Fruit fly (Drosophila melanogaster): ENCODE data around the gene CG12236.
A peak's percentile ranks its signal among the peaks of the same experiment; 100 is the strongest.

CG12236 gene

dm6 chrX:5886764-5887555 is 21.0 kb upstream of the CG12236 start (continued):
- no peak for TF ChIP-seq NK7.1 (GFP tag; optimal IDR thresholded peaks at IDR 0.05)
- no peak for TF ChIP-seq CG30020 (tag; optimal IDR thresholded peaks at IDR 0.05)
- no peak for TF ChIP-seq so (GFP tag; IDR thresholded peaks at IDR 0.05)
- no peak for TF ChIP-seq Awh (GFP tag; IDR thresholded peaks at IDR 0.05)
- peak; percentile 5 for TF ChIP-seq CG10267 (tag; optimal IDR thresholded peaks at IDR 0.05)
- TF ChIP-seq ara (GFP tag; IDR thresholded peaks at IDR 0.05), result peak; percentile 60
- no peak for TF ChIP-seq Ssrp (tag; optimal IDR thresholded peaks at IDR 0.05)
- TF ChIP-seq z (GFP tag; IDR thresholded peaks at IDR 0.05), result no peak; the same call in 2 of the 3 replicates
- no peak for TF ChIP-seq btn (GFP tag; optimal IDR thresholded peaks at IDR 0.05)
- TF ChIP-seq tin (GFP tag; optimal IDR thresholded peaks at IDR 0.05), result peak; percentile 29
- no peak for TF ChIP-seq slp2 (GFP tag; optimal IDR thresholded peaks at IDR 0.05)
- TF ChIP-seq sr (GFP tag; IDR thresholded peaks at IDR 0.05), result peak; percentile 46; the same call in 2 of the 3 replicates
- no peak for TF ChIP-seq Meics (GFP tag; optimal IDR thresholded peaks at IDR 0.05)
- no peak for TF ChIP-seq Deaf1 (tag; optimal IDR thresholded peaks at IDR 0.05)
- no peak for TF ChIP-seq br (optimal IDR thresholded peaks at IDR 0.05)
- TF ChIP-seq Sox102F (GFP tag; optimal IDR thresholded peaks at IDR 0.05), result no peak
- TF ChIP-seq kni (GFP tag; optimal IDR thresholded peaks at IDR 0.05), result peak; percentile 64
- no peak for TF ChIP-seq kah (GFP tag; optimal IDR thresholded peaks at IDR 0.05)
- TF ChIP-seq Ptx1 (GFP tag; IDR thresholded peaks at IDR 0.05), result peak; percentile 17; the same call in 1 of the 2 replicates
- TF ChIP-seq her (GFP tag; optimal IDR thresholded peaks at IDR 0.05), result peak; percentile 6
- TF ChIP-seq exex (tag; optimal IDR thresholded peaks at IDR 0.05), result no peak
- TF ChIP-seq NFAT (GFP tag; IDR thresholded peaks at IDR 0.05), result no peak
- TF ChIP-seq CG12104 (GFP tag; optimal IDR thresholded peaks at IDR 0.05), result no peak
- TF ChIP-seq CG9727 (GFP tag; optimal IDR thresholded peaks at IDR 0.05), result peak; percentile 14
- no peak for TF ChIP-seq CG10431 (GFP tag; optimal IDR thresholded peaks at IDR 0.05)
- TF ChIP-seq dmrt11E (tag; optimal IDR thresholded peaks at IDR 0.05), result peak; percentile 63
- no peak for TF ChIP-seq ash1 (GFP tag; optimal IDR thresholded peaks at IDR 0.05)
- no peak for TF ChIP-seq CG12071 (GFP tag; optimal IDR thresholded peaks at IDR 0.05)
- no peak for TF ChIP-seq pb (GFP tag; optimal IDR thresholded peaks at IDR 0.05)
- TF ChIP-seq Optix (GFP tag; IDR thresholded peaks at IDR 0.05), result 0 out of 3 replicates have a peak, but pooled peaks have one; percentile 19
- TF ChIP-seq disco-r (GFP tag; optimal IDR thresholded peaks at IDR 0.05), result no peak
- TF ChIP-seq CG7928 (GFP tag; optimal IDR thresholded peaks at IDR 0.05), result no peak
- TF ChIP-seq pho (GFP tag; optimal IDR thresholded peaks at IDR 0.05), result no peak
- TF ChIP-seq Atf6 (GFP tag; IDR thresholded peaks at IDR 0.05), result no peak
- no peak for TF ChIP-seq CG12942 (GFP tag; optimal IDR thresholded peaks at IDR 0.05)
- TF ChIP-seq knrl (GFP tag; IDR thresholded peaks at IDR 0.05; ENCODE audit: partially characterized antibody), result no peak
- TF ChIP-seq Xbp1 (GFP tag; optimal IDR thresholded peaks at IDR 0.05), result peak; percentile 30
- no peak for TF ChIP-seq CG14965 (GFP tag; optimal IDR thresholded peaks at IDR 0.05; ENCODE audit: borderline replicate concordance)
- no peak for TF ChIP-seq cas (GFP tag; IDR thresholded peaks at IDR 0.05)
- TF ChIP-seq ap (GFP tag; IDR thresholded peaks at IDR 0.05), result no peak
- no peak for TF ChIP-seq esg (GFP tag; conservative IDR thresholded peaks at IDR 0.05)
- no peak for TF ChIP-seq Six4 (GFP tag; optimal IDR thresholded peaks at IDR 0.05)
- TF ChIP-seq CG11696 (GFP tag; IDR thresholded peaks at IDR 0.05), result no peak
- TF ChIP-seq Lim3 (GFP tag; IDR thresholded peaks at IDR 0.05), result no peak
- peak; percentile 84 for TF ChIP-seq yki (optimal IDR thresholded peaks at IDR 0.05)
- no peak for TF ChIP-seq HLH3B (GFP tag; IDR thresholded peaks at IDR 0.05)
- TF ChIP-seq CG11085 (GFP tag; IDR thresholded peaks at IDR 0.05), result no peak
- TF ChIP-seq gce (GFP tag; IDR thresholded peaks at IDR 0.05), result 0 out of 3 replicates have a peak, but pooled peaks have one; percentile 13
- TF ChIP-seq cwo (GFP tag; optimal IDR thresholded peaks at IDR 0.05), result no peak
- TF ChIP-seq CG18476 (GFP tag; optimal IDR thresholded peaks at IDR 0.05), result no peak
- TF ChIP-seq CG15269 (tag; optimal IDR thresholded peaks at IDR 0.05), result no peak

Measured in whole organism, embryonic.